Fruit fly (Drosophila melanogaster): Measurements from ENCODE around the gene Myb.
A peak's percentile ranks its signal among the peaks of the same experiment; 100 is the strongest.

Myb gene

dm6 chrX:15844139-15844538, 13.5 kb downstream of the Myb start, which contains the start of the genes ArgRS and CG8578 (continued):
- TF ChIP-seq CoRest (tag; optimal IDR thresholded peaks at IDR 0.05), result peak; percentile 54
- no peak for TF ChIP-seq dimm (GFP tag; IDR thresholded peaks at IDR 0.05)
- peak; percentile 30 for TF ChIP-seq stwl (tag; optimal IDR thresholded peaks at IDR 0.05)
- no peak for TF ChIP-seq esg (GFP tag; conservative IDR thresholded peaks at IDR 0.05)
- TF ChIP-seq HmgZ (tag; optimal IDR thresholded peaks at IDR 0.05), result no peak
- TF ChIP-seq CG14050 (GFP tag; IDR thresholded peaks at IDR 0.05), result no peak
- TF ChIP-seq CG10267 (tag; optimal IDR thresholded peaks at IDR 0.05), result peak; percentile 23
- no peak for TF ChIP-seq Lpt (GFP tag; optimal IDR thresholded peaks at IDR 0.05)
- TF ChIP-seq Aef1 (GFP tag; IDR thresholded peaks at IDR 0.05), result peak; percentile 63; the same call in 2 of the 3 replicates
- no peak for TF ChIP-seq sc (optimal IDR thresholded peaks at IDR 0.05)
- no peak for TF ChIP-seq sc (GFP tag; optimal IDR thresholded peaks at IDR 0.05)
- TF ChIP-seq CG10543 (GFP tag; optimal IDR thresholded peaks at IDR 0.05), result no peak
- TF ChIP-seq CG11696 (GFP tag; IDR thresholded peaks at IDR 0.05), result no peak
- peak; percentile 89 for TF ChIP-seq vnd (GFP tag; IDR thresholded peaks at IDR 0.05; ENCODE audit: partially characterized antibody)
- no peak for TF ChIP-seq danr (GFP tag; IDR thresholded peaks at IDR 0.05)
- peak in 1 of 3 experiments; percentile 26 for TF ChIP-seq lola (GFP tag; optimal IDR thresholded peaks at IDR 0.05)
- no peak for TF ChIP-seq CG6854 (GFP tag; optimal IDR thresholded peaks at IDR 0.05)
- no peak; the same call in 1 of the 2 replicates for TF ChIP-seq CG32532 (GFP tag; IDR thresholded peaks at IDR 0.05)
- TF ChIP-seq ewg (GFP tag; optimal IDR thresholded peaks at IDR 0.05), result no peak
- no peak for TF ChIP-seq CG16815 (GFP tag; optimal IDR thresholded peaks at IDR 0.05)
- no peak; the same call in 1 of the 2 replicates for TF ChIP-seq CG14014 (GFP tag; IDR thresholded peaks at IDR 0.05)
- no peak for TF ChIP-seq CG15269 (tag; optimal IDR thresholded peaks at IDR 0.05)
- no peak; the same call in none of the 3 replicates for TF ChIP-seq CG34224 (GFP tag; IDR thresholded peaks at IDR 0.05; ENCODE audit: partially characterized antibody)
- TF ChIP-seq CG18011 (GFP tag; optimal IDR thresholded peaks at IDR 0.05), result no peak
- no peak for TF ChIP-seq CG32767 (GFP tag; IDR thresholded peaks at IDR 0.05)
- TF ChIP-seq CG6175 (GFP tag; IDR thresholded peaks at IDR 0.05), result no peak
- TF ChIP-seq pfk (GFP tag; optimal IDR thresholded peaks at IDR 0.05), result no peak
- TF ChIP-seq Atf-2 (GFP tag; optimal IDR thresholded peaks at IDR 0.05), result peak; percentile 6
- TF ChIP-seq CG16813 (GFP tag; IDR thresholded peaks at IDR 0.05; ENCODE audit: partially characterized antibody), result peak; percentile 87
- TF ChIP-seq CG8290 (GFP tag; optimal IDR thresholded peaks at IDR 0.05), result peak; percentile 84
- no peak for TF ChIP-seq CG8290 (tag; optimal IDR thresholded peaks at IDR 0.05)
- no peak for TF ChIP-seq Oli (tag; optimal IDR thresholded peaks at IDR 0.05)
- no peak for TF ChIP-seq trh (GFP tag; optimal IDR thresholded peaks at IDR 0.05)
- 0 out of 2 replicates have a peak, but pooled peaks have one; percentile 51 for TF ChIP-seq CG10366 (GFP tag; IDR thresholded peaks at IDR 0.05)
- TF ChIP-seq sens-2 (GFP tag; IDR thresholded peaks at IDR 0.05), result no peak
- TF ChIP-seq ken (GFP tag; IDR thresholded peaks at IDR 0.05), result no peak
- no peak for TF ChIP-seq CG6683 (GFP tag; optimal IDR thresholded peaks at IDR 0.05)
- TF ChIP-seq zen2 (GFP tag; IDR thresholded peaks at IDR 0.05; ENCODE audit: partially characterized antibody), result no peak; the same call in 2 of the 3 replicates
- peak; percentile 70 for TF ChIP-seq zfh2 (GFP tag; optimal IDR thresholded peaks at IDR 0.05)
- no peak for TF ChIP-seq caup (GFP tag; optimal IDR thresholded peaks at IDR 0.05; ENCODE audit: severe bottlenecking)
- TF ChIP-seq CG1792 (GFP tag; optimal IDR thresholded peaks at IDR 0.05), result peak; percentile 21
- TF ChIP-seq otp (GFP tag; IDR thresholded peaks at IDR 0.05), result no peak
- TF ChIP-seq scrt (GFP tag; optimal IDR thresholded peaks at IDR 0.05), result no peak
- TF ChIP-seq Hr3 (GFP tag; optimal IDR thresholded peaks at IDR 0.05), result peak; percentile 24
- TF ChIP-seq Sox100B (GFP tag; optimal IDR thresholded peaks at IDR 0.05), result no peak
- TF ChIP-seq fu2 (GFP tag; optimal IDR thresholded peaks at IDR 0.05), result peak; percentile 38
- peak; percentile 75 for TF ChIP-seq MBD-R2 (GFP tag; IDR thresholded peaks at IDR 0.05)
- TF ChIP-seq Xrp1 (GFP tag; IDR thresholded peaks at IDR 0.05), result peak; percentile 51; the same call in 1 of the 2 replicates
- TF ChIP-seq CrebB (tag; optimal IDR thresholded peaks at IDR 0.05), result no peak
- 0 out of 3 replicates have a peak, but pooled peaks have one; percentile 49 for TF ChIP-seq B-H1 (GFP tag; IDR thresholded peaks at IDR 0.05)
- no peak for TF ChIP-seq CG11560 (tag; IDR thresholded peaks at IDR 0.05)
